Worm (Caenorhabditis elegans) whole organism, L2 larva: Measurements from ENCODE around the gene vglu-3.

Source experiments
- C34F6.9 ChIP-seq: fragments of 150-350 bp; optimal IDR thresholded peaks from 2 replicates; lab custom pipeline; 2014; ENCODE audit warnings: missing biosample characterization, missing genetic modification characterization
- R02D3.7 ChIP-seq: fragments of 150-350 bp; optimal IDR thresholded peaks from 2 replicates; lab custom pipeline; 2014; ENCODE audit warnings: missing biosample characterization, missing genetic modification characterization
- ZK546.5 ChIP-seq: sonication (generic microtip); optimal IDR thresholded peaks from 2 replicates; lab custom pipeline; 2017; ENCODE audit warnings: missing biosample characterization, missing genetic modification characterization
- alr-1 ChIP-seq: fragments of 150-350 bp; optimal IDR thresholded peaks from 2 replicates; lab custom pipeline; 2014; ENCODE audit warnings: missing biosample characterization, missing genetic modification characterization
- blmp-1 ChIP-seq: sonication (generic microtip); optimal IDR thresholded peaks from 2 replicates; lab custom pipeline; 2017; ENCODE audit warnings: missing genetic modification characterization, mild to moderate bottlenecking, missing compliant biosample characterization, antibody characterized with exemption, moderate library complexity; ENCODE audit not compliant: insufficient read depth
- ceh-16 ChIP-seq: fragments of 150-350 bp; optimal IDR thresholded peaks from 2 replicates; lab custom pipeline; 2014; ENCODE audit warnings: missing biosample characterization, missing genetic modification characterization
- ceh-82 ChIP-seq: fragments of 150-350 bp; optimal IDR thresholded peaks from 2 replicates; lab custom pipeline; 2014; ENCODE audit warnings: missing biosample characterization, missing genetic modification characterization
- crh-2 ChIP-seq: sonication (generic microtip); optimal IDR thresholded peaks from 2 replicates; lab custom pipeline; 2017; ENCODE audit warnings: missing biosample characterization, missing genetic modification characterization
- elt-1 ChIP-seq: fragments of 150-350 bp; optimal IDR thresholded peaks from 2 replicates; lab custom pipeline; 2014; ENCODE audit warnings: missing biosample characterization, missing genetic modification characterization
- fos-1 ChIP-seq: fragments of 150-350 bp; optimal IDR thresholded peaks from 2 replicates; lab custom pipeline; 2014; ENCODE audit warnings: missing biosample characterization, missing genetic modification characterization
- lin-13 ChIP-seq: fragments of 150-350 bp; optimal IDR thresholded peaks from 2 replicates; lab custom pipeline; 2014; ENCODE audit warnings: missing biosample characterization, missing genetic modification reagents, missing genetic modification characterization
- lsy-2 ChIP-seq, 2 experiments: fragments of 150-350 bp in 1 of 2; sonication (generic microtip) in 1 of 2; optimal IDR thresholded peaks; 2 replicates each; lab custom pipeline; 2014 to 2017; ENCODE audit warnings: missing biosample characterization in 2 of 2, missing genetic modification characterization in 2 of 2
- mbf-1 ChIP-seq: sonication (generic microtip); optimal IDR thresholded peaks from 2 replicates; lab custom pipeline; 2017; ENCODE audit warnings: missing biosample characterization, missing genetic modification characterization
- mdl-1 ChIP-seq, 2 experiments: fragments of 150-350 bp in 1 of 2; sonication (generic microtip) in 1 of 2; optimal IDR thresholded peaks; 2 replicates each; lab custom pipeline; 2017; ENCODE audit warnings: missing biosample characterization in 2 of 2, missing genetic modification characterization in 2 of 2
- nhr-10 ChIP-seq: sonication (generic microtip); optimal IDR thresholded peaks from 2 replicates; lab custom pipeline; 2017; ENCODE audit warnings: missing biosample characterization, missing genetic modification characterization
- nhr-11 ChIP-seq: fragments of 150-350 bp; optimal IDR thresholded peaks from 2 replicates; lab custom pipeline; 2014; ENCODE audit warnings: missing biosample characterization, missing genetic modification characterization
- nhr-129 ChIP-seq: fragments of 150-350 bp; optimal IDR thresholded peaks from 2 replicates; lab custom pipeline; 2014; ENCODE audit warnings: missing biosample characterization, missing genetic modification characterization
- nhr-25 ChIP-seq: fragments of 150-350 bp; sonication (generic microtip); optimal IDR thresholded peaks from 3 replicates; lab custom pipeline; 2014; ENCODE audit warnings: missing biosample characterization, missing genetic modification characterization
- nhr-6 ChIP-seq: fragments of 150-350 bp; optimal IDR thresholded peaks from 2 replicates; lab custom pipeline; 2014; ENCODE audit warnings: missing biosample characterization, missing genetic modification characterization
- nhr-77 ChIP-seq: fragments of 150-350 bp; optimal IDR thresholded peaks from 2 replicates; lab custom pipeline; 2014; ENCODE audit warnings: missing biosample characterization, missing genetic modification characterization
- peb-1 ChIP-seq: fragments of 150-350 bp; optimal IDR thresholded peaks from 2 replicates; lab custom pipeline; 2014; ENCODE audit warnings: missing biosample characterization, missing genetic modification characterization
- sem-4 ChIP-seq: fragments of 150-350 bp; optimal IDR thresholded peaks from 2 replicates; lab custom pipeline; 2014; ENCODE audit warnings: missing biosample characterization, missing genetic modification reagents, missing genetic modification characterization
- skn-1 ChIP-seq: sonication (generic microtip); optimal IDR thresholded peaks from 2 replicates; lab custom pipeline; 2017; ENCODE audit warnings: missing biosample characterization, missing genetic modification characterization
- sma-3 ChIP-seq: sonication (generic microtip); optimal IDR thresholded peaks from 2 replicates; lab custom pipeline; 2016; ENCODE audit warnings: missing genetic modification reagents, missing genetic modification characterization, missing compliant biosample characterization
- sma-9 ChIP-seq, 2 experiments: fragments of 150-350 bp in 1 of 2; sonication (generic microtip) in 1 of 2; optimal IDR thresholded peaks; 2 replicates each; lab custom pipeline; 2014 to 2016; ENCODE audit warnings: missing genetic modification characterization in 2 of 2, mild to moderate bottlenecking in 1 of 2, missing biosample characterization in 1 of 2, missing compliant biosample characterization in 1 of 2, missing genetic modification reagents in 1 of 2, moderate library complexity in 1 of 2
- snpc-4 ChIP-seq: fragments of 150-350 bp; optimal IDR thresholded peaks from 2 replicates; lab custom pipeline; 2014; ENCODE audit warnings: missing biosample characterization, missing genetic modification characterization
- unc-39 ChIP-seq: fragments of 150-350 bp; optimal IDR thresholded peaks from 2 replicates; lab custom pipeline; 2014; ENCODE audit warnings: missing biosample characterization, missing genetic modification characterization
- unc-55 ChIP-seq: fragments of 150-350 bp; sonication (generic microtip); optimal IDR thresholded peaks from 3 replicates; lab custom pipeline; 2014; ENCODE audit warnings: missing biosample characterization, missing genetic modification reagents, missing genetic modification characterization
- ztf-11 ChIP-seq: sonication (generic microtip); optimal IDR thresholded peaks from 2 replicates; lab custom pipeline; 2017; ENCODE audit warnings: missing biosample characterization, missing genetic modification characterization

Gene vglu-3

ce11 chrIII:10284214-10284613 lies 16.0 kb upstream of the vglu-3 start (continued):
- TF ChIP-seq nhr-10 (no peak), alr-1 (no peak), nhr-6 (tag; lab: Kevin White, UChicago) (peak; percentile 33), snpc-4 (tag; lab: Kevin White, UChicago) (no peak), lsy-2 (tag; optimal IDR thresholded peaks at IDR 0.05; lab: Kevin White, UChicago) (peak in 1 of 2 experiments; percentile 71)
- TF ChIP-seq, all 48 proteins: peak for 18

DNA sequence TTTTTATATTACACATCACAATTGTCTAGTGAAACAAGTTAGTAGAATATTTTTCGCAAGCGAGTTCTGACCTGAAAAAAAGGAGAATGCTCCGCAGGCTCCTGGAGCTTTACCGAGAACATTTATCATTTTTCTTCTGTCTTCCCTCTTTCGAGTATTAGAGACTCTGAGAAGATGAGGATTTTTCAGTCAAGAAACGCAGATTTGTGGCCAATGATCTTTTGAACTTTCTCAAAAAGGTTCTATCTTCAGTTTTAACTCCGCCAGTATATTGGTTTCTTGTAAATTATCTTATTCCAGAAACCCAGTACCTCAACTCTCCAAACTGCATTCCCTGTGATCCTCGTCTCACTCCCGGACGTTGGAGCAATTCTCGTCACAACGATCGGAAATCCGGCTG lies 14.6 kb upstream of the vglu-3 start, which contains the start of gene K10G9.2:
Gene K10G9.2 (plus strand): TSS at position 301 of the 400 bp plus-strand sequence.
- no peak for TF ChIP-seq nhr-77 (tag; lab: Kevin White, UChicago)
- TF ChIP-seq ZK546.5 = no peak
- no peak for TF ChIP-seq skn-1 (tag; lab: Kevin White, UChicago)

DNA sequence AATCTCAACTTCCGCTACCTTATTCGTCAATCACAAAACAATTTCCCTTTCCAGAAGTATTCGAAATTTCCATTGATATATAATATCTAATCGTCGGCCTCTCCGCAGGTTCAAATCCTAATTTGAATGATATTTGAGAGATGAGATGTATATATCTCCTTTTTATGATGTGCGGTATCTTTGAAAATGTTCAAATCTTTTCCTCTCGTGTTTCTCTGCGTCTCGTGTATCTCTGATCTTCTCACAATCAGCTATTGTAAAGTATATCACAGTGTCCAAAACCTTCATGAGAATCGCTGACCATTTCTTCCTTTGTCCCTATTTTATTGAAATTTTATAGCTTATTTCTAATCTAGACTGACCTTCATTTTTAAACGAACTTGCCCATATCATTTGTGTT lies 10.4 kb upstream of the vglu-3 start:
- TF ChIP-seq sma-9 (GFP tag; optimal IDR thresholded peaks at IDR 0.05; lab: Kevin White, UChicago) (peak; percentile 9), sma-9 (tag; optimal IDR thresholded peaks at IDR 0.05; lab: Kevin White, UChicago) (no peak), alr-1 (no peak)

ce11 chrIII:10290541-10290940 lies 9.6 kb upstream of the vglu-3 start:
- TF ChIP-seq fos-1 (tag; lab: Kevin White, UChicago) = peak; percentile 63
- no peak for TF ChIP-seq nhr-77 (tag; lab: Kevin White, UChicago)
- peak; percentile 22 for TF ChIP-seq crh-2 (tag; lab: Kevin White, UChicago)
- peak; percentile 48 for TF ChIP-seq sma-9 (GFP tag; optimal IDR thresholded peaks at IDR 0.05; lab: Kevin White, UChicago)
- TF ChIP-seq sma-9 (tag; optimal IDR thresholded peaks at IDR 0.05; lab: Kevin White, UChicago) = no peak
- no peak for TF ChIP-seq ZK546.5
- TF ChIP-seq nhr-25 (tag; lab: Kevin White, UChicago) = peak; percentile 77
- TF ChIP-seq mbf-1 (tag; lab: Kevin White, UChicago) = no peak
- TF ChIP-seq ceh-16 = no peak
- no peak for TF ChIP-seq R02D3.7 (tag; lab: Kevin White, UChicago)
- no peak for TF ChIP-seq lin-13
- TF ChIP-seq ceh-82 = no peak
- TF ChIP-seq lsy-2 (tag; optimal IDR thresholded peaks at IDR 0.05; lab: Kevin White, UChicago) = peak in 1 of 2 experiments; percentile 5
- TF ChIP-seq sma-3 (GFP tag; lab: Kevin White, UChicago) = peak; percentile 25
- TF ChIP-seq blmp-1 (tag; lab: Kevin White, UChicago) = peak; percentile 19
- TF ChIP-seq nhr-11 (tag; lab: Kevin White, UChicago) = no peak
- TF ChIP-seq nhr-129 (tag; lab: Kevin White, UChicago) = peak; percentile 77
- TF ChIP-seq peb-1 (tag; lab: Kevin White, UChicago) = no peak
- no peak for TF ChIP-seq C34F6.9 (tag; lab: Kevin White, UChicago)
- TF ChIP-seq skn-1 (tag; lab: Kevin White, UChicago) = no peak

DNA sequence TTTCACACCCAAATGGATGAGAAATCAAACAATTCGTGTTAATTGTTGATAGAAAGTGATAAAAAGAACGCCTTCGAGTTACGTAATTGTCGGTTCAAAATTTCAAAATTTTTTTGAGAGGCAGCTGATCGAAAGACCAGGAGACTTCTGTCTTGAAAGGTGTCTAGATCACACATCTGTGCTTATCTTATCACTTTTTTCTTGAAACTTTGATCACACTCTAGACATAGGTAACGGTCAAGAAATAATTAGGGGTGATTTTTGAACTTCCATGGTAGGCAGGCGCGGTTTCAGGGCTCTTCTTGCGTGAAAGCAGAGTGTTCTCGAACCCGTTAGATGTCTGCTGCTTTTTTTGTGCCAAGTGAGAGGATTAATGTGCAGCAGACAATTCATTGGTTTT lies 6.8 kb upstream of the vglu-3 start:
- TF ChIP-seq lin-13 (no peak), ceh-16 (no peak), mbf-1 (tag; lab: Kevin White, UChicago) (no peak)

DNA sequence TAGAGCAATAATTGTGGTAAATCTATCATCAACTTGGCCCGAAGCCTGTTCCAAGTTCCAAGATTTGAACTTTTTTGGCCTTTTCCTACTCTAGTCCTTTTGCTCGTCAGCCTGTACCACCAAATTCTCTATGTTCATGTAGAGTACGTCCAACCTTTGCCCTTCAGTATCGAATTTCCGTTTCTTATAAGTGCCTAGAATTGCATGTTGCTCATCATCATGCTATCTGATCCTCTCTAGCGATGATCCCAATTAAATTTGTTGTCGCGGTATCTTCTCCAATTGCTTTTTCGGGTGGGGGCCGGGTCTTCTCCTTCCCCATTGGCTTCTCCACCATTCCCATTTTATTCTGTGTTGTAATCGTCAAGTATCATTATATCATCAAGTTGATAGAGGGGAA lies 6.2 kb upstream of the vglu-3 start:
- TF ChIP-seq unc-55 (GFP tag; lab: Kevin White, UChicago) (no peak), nhr-10 (no peak), nhr-77 (tag; lab: Kevin White, UChicago) (no peak), mdl-1 (tag; optimal IDR thresholded peaks at IDR 0.05; lab: Kevin White, UChicago) (no peak), fos-1 (tag; lab: Kevin White, UChicago) (no peak), ztf-11 (no peak), ceh-16 (no peak), snpc-4 (tag; lab: Kevin White, UChicago) (no peak), skn-1 (tag; lab: Kevin White, UChicago) (no peak), peb-1 (tag; lab: Kevin White, UChicago) (no peak), sma-9 (GFP tag; optimal IDR thresholded peaks at IDR 0.05; lab: Kevin White, UChicago) (no peak), sma-9 (tag; optimal IDR thresholded peaks at IDR 0.05; lab: Kevin White, UChicago) (no peak), blmp-1 (tag; lab: Kevin White, UChicago) (no peak), sem-4 (tag; lab: Kevin White, UChicago) (no peak), ceh-82 (no peak)

DNA sequence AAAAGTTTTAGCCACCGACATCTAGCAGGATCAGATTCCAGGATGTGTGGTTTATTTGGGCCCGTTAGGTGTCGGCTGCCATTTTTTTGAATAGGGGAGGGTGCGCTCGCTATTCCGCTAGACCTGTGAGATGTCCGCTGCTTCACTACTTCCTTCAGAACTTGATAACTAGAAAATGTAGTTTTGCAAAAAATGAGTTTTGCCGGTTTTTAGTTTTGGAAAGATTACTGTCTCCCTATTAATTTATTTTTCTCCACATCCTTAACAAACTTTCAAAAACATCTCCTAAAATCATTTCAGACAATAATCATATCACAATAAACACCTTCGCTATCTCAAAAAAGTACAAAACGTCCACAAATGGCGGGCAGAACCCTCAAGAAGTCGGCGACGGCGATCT lies 5.3 kb upstream of the vglu-3 start, which contains the start of gene vglu-2:
Gene vglu-2 (plus strand): TSS at position 301 of the 400 bp plus-strand sequence.
- TF ChIP-seq elt-1 (tag; lab: Kevin White, UChicago) (no peak), blmp-1 (tag; lab: Kevin White, UChicago) (no peak), R02D3.7 (tag; lab: Kevin White, UChicago) (no peak), nhr-6 (tag; lab: Kevin White, UChicago) (no peak), unc-39 (tag; lab: Kevin White, UChicago) (no peak)
- TF ChIP-seq, all 48 proteins: peak for 0
